Worm (Caenorhabditis elegans) whole organism, L4 larva: ENCODE results near the gene pqn-29.

Experiments used
- F37D6.2 ChIP-seq: sonication (generic microtip); optimal IDR thresholded peaks from 2 replicates; lab custom pipeline; 2016; ENCODE audit warnings: mild to moderate bottlenecking, missing genetic modification characterization, missing compliant biosample characterization
- aha-1 ChIP-seq: fragments of 150-350 bp; peaks from one replicate; lab custom pipeline; 2014; ENCODE audit warnings: missing biosample characterization, missing genetic modification characterization
- ces-1 ChIP-seq: fragments of 150-350 bp; sonication (generic microtip); optimal IDR thresholded peaks from 4 replicates; lab custom pipeline; 2014; ENCODE audit warnings: missing biosample characterization, missing genetic modification reagents, missing genetic modification characterization
- pha-4 ChIP-seq, 2 experiments: fragments of 150-350 bp in 1 of 2; fragments of 200-800 bp in 1 of 2; sonication (Bioruptor generic) in 1 of 2; IDR thresholded peaks in 1 of 2; optimal IDR thresholded peaks in 1 of 2; 2 replicates each; pipeline versions ENCODE4 v1.3.6 to Lab custom; 2014 to 2022; ENCODE audit warnings: missing genetic modification characterization in 2 of 2, missing genetic modification reagents in 2 of 2, missing biosample characterization in 1 of 2, missing compliant biosample characterization in 1 of 2
- zfp-3 ChIP-seq: fragments of 200-800 bp; sonication (Bioruptor generic); conservative IDR thresholded peaks from 2 replicates; pipeline ENCODE4 v1.3.6; 2022; ENCODE audit warnings: missing genetic modification reagents, missing genetic modification characterization, missing compliant biosample characterization

DNA sequence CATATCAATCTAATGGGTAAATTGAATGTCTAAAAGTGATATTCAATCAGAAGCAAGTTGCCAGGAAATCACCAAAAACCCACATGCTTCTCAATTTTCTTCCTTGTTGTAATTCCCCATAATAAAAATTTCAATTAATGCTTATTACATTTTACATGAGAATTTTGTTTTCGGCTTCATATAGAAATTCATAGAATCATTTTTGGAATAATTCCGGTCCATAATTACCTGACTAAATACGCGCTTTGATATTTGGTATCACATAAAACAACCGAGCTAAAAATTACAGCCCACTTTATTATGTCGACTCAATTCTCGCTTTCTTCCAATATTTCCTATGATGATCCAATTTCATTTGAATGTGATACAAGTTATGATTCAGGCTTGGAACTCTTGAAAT, 25.8 kb upstream of the pqn-29 start, which contains the start of gene srg-13:
- no peak for TF ChIP-seq pha-4 (GFP tag; IDR thresholded peaks at IDR 0.05; lab: Robert Waterston, UW)
- TF ChIP-seq pha-4 (tag; optimal IDR thresholded peaks at IDR 0.05; lab: Kevin White, UChicago), result no peak
- no peak for TF ChIP-seq F37D6.2
- TF ChIP-seq aha-1, result no peak
- TF ChIP-seq zfp-3 (GFP tag; lab: Robert Waterston, UW), result no peak
- no peak for TF ChIP-seq ces-1 (GFP tag; lab: Kevin White, UChicago)
